Worm (Caenorhabditis elegans): Measurements from ENCODE around the gene F15H10.9.

F15H10.9 gene

DNA sequence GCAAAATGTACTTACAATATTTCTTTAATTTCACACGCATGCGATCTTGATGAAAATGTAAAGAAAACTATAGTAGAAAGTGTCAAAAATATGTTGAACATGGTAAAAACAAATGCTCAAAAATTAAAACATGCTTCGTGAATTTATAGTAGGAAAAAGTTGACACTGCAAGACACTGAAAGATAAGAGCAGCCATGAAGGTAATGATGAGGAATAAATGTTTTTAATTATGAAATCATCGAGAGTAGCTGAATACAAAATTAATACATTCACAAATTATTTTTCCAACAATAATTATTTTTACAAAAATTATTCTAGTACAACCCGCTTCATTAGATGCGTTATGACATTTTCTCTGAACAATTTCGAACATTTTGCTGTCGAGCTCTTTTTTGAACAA is 2.4 kb upstream of the F15H10.9 start, which contains the start of gene F15H10.10:
Gene F15H10.10, minus strand, starts transcription at position 101 of the 400 bp plus-strand sequence.
- TF ChIP-seq cey-2 (tag; optimal IDR thresholded peaks at IDR 0.05; ENCODE audit: borderline replicate concordance, insufficient read depth) (no peak), daf-19 (GFP tag; conservative IDR thresholded peaks at IDR 0.05) (no peak), lin-1 (GFP tag; IDR thresholded peaks at IDR 0.05) (no peak), spr-1 (tag; optimal IDR thresholded peaks at IDR 0.05) (no peak), ZK546.5 (tag; optimal IDR thresholded peaks at IDR 0.05) (no peak), Y105C5A.15 (GFP tag; IDR thresholded peaks at IDR 0.05) (no peak), dpl-1 (GFP tag; optimal IDR thresholded peaks at IDR 0.05) (no peak), nhr-41 (GFP tag; IDR thresholded peaks at IDR 0.05) (no peak), Y48G9A.11 (GFP tag; IDR thresholded peaks at IDR 0.05) (no peak), ceh-20 (GFP tag; IDR thresholded peaks at IDR 0.05) (no peak), mep-1 (tag; optimal IDR thresholded peaks at IDR 0.05) (no peak), pqm-1 (tag; optimal IDR thresholded peaks at IDR 0.05) (no peak), php-3 (GFP tag; IDR thresholded peaks at IDR 0.05) (no peak), F44E2.7 (GFP tag; IDR thresholded peaks at IDR 0.05) (no peak), zip-11 (GFP tag; IDR thresholded peaks at IDR 0.05) (no peak), ctbp-1 (GFP tag; IDR thresholded peaks at IDR 0.05) (no peak), dmd-6 (GFP tag; IDR thresholded peaks at IDR 0.05) (no peak), nhr-48 (tag; optimal IDR thresholded peaks at IDR 0.05) (no peak), arid-1 (GFP tag; conservative IDR thresholded peaks at IDR 0.05) (no peak)

DNA sequence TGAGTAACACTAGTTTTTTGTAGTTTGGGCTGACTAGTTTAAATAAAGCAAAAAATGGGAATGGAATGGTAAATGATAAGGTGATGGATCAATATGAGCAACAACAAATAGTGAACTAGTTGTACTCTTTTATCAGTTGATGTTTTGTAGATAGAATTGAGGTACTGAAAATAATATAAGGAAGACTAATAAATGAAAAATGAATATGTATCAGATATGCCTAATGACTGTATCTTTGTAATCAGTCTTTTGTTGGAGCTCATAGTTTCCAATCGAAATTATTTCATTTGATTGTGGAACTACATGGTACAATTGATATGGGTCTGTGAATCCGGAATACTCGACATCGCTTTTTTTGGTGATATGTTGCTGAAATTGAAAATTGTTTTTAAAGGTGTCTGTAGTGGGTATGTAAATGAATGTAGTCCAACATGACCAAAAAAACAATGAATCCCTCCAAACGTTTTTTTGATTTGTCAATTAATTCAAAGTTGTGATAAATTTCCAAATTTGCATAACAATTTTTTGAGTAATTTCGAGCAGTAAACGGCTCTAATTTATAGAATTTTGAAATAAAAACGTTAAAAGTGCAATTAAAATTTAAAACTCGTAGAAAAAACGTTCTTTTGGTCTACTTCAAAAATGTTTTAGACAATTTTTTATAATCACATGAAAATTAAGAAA is 4.3 kb downstream of the F15H10.9 start, which contains the start of gene F15H10.12:
Gene F15H10.12, minus strand, starts transcription at position 51 of the 684 bp plus-strand sequence.
- peak; percentile 92 for TF ChIP-seq aha-1 (tag)
- no peak for TF ChIP-seq php-3 (GFP tag; IDR thresholded peaks at IDR 0.05)

DNA sequence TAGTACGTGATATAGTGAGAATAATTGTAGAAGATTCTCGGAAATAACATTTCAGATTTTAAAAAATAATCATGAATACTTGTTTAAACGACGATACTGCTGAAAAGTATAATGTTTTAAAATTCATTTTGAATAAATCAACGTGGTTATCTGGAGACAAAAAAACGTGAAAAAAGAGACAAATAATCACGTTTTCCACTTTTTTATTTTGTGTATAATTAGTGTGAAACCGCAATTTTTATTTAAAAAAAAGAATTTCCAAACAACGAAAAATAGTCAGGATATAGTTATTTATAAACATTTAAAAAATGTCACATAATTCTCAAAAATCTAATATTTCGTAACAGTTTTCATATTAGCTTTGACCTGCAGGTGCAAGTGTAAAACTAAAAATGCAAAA is 8.2 kb downstream of the F15H10.9 start, which contains the start of gene F15H10.7:
Gene F15H10.7, minus strand, starts transcription at position 101 of the 400 bp plus-strand sequence.
- TF ChIP-seq mep-1 (tag; optimal IDR thresholded peaks at IDR 0.05) (no peak), hlh-11 (tag; optimal IDR thresholded peaks at IDR 0.05) (no peak), unc-39 (tag; optimal IDR thresholded peaks at IDR 0.05) (no peak), nhr-10 (tag; optimal IDR thresholded peaks at IDR 0.05) (no peak), nhr-76 (tag; optimal IDR thresholded peaks at IDR 0.05) (no peak), Y5F2A.4 (GFP tag; optimal IDR thresholded peaks at IDR 0.05) (no peak), Y75B8A.6 (GFP tag; IDR thresholded peaks at IDR 0.05) (no peak), egl-27 (tag; optimal IDR thresholded peaks at IDR 0.05) (no peak), lsy-2 (tag; optimal IDR thresholded peaks at IDR 0.05) (no peak), ceh-44 (GFP tag; IDR thresholded peaks at IDR 0.05) (no peak), attf-4 (tag; optimal IDR thresholded peaks at IDR 0.05) (no peak), fos-1 (tag; optimal IDR thresholded peaks at IDR 0.05) (no peak), ctbp-1 (GFP tag; IDR thresholded peaks at IDR 0.05) (no peak), unc-62 (GFP tag; optimal IDR thresholded peaks at IDR 0.05 in 1 of 2) (no peak), unc-62 (tag; optimal IDR thresholded peaks at IDR 0.05) (no peak), nhr-48 (tag; optimal IDR thresholded peaks at IDR 0.05) (no peak), ceh-62 (tag; optimal IDR thresholded peaks at IDR 0.05) (no peak), php-3 (GFP tag; IDR thresholded peaks at IDR 0.05) (no peak), lin-1 (GFP tag; IDR thresholded peaks at IDR 0.05) (no peak)

DNA sequence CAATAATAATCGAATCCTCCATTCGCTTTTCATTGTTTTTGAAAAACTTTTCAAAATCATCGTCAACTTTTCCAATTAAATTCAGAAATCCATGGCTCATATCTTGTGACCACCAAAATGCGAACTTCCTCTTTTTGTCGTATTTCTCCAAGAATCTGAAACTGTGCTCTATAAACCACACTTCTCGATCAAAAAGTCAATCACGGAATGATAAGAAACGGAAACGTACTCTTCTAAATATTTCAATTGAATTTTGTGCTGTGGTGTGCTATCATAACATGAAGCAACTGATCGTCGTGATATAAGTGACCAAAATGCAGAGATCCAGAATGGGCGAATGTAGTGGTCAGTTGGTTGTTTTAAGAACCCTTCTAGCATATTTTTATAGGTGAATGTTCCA is 9.8 kb downstream of the F15H10.9 start:
- TF ChIP-seq mdt-29 (GFP tag; IDR thresholded peaks at IDR 0.05): no peak
- no peak for TF ChIP-seq lin-39 (tag; optimal IDR thresholded peaks at IDR 0.05)
- peak; percentile 46 for TF ChIP-seq pqm-1 (tag; optimal IDR thresholded peaks at IDR 0.05)
- no peak for TF ChIP-seq Y48G9A.11 (GFP tag; IDR thresholded peaks at IDR 0.05)
- TF ChIP-seq aha-1 (tag): peak; percentile 43
- no peak for TF ChIP-seq lin-13 (GFP tag; optimal IDR thresholded peaks at IDR 0.05)
- no peak for TF ChIP-seq nhr-102 (tag; optimal IDR thresholded peaks at IDR 0.05)
- TF ChIP-seq F44E2.7 (GFP tag; IDR thresholded peaks at IDR 0.05): no peak
- no peak for TF ChIP-seq arid-1 (GFP tag; conservative IDR thresholded peaks at IDR 0.05)
- no peak for TF ChIP-seq ctbp-1 (GFP tag; IDR thresholded peaks at IDR 0.05)
- TF ChIP-seq Y105C5A.15 (GFP tag; IDR thresholded peaks at IDR 0.05): no peak
- TF ChIP-seq ceh-82 (tag; optimal IDR thresholded peaks at IDR 0.05): no peak
- no peak for TF ChIP-seq jun-1 (tag; optimal IDR thresholded peaks at IDR 0.05)
- no peak for TF ChIP-seq skn-1 (tag; optimal IDR thresholded peaks at IDR 0.05)
- no peak for TF ChIP-seq cey-2 (tag; optimal IDR thresholded peaks at IDR 0.05; ENCODE audit: borderline replicate concordance, insufficient read depth)
- TF ChIP-seq dmd-6 (GFP tag; IDR thresholded peaks at IDR 0.05): peak; percentile 61
- TF ChIP-seq nhr-6 (tag; optimal IDR thresholded peaks at IDR 0.05): no peak
- TF ChIP-seq hlh-30 (tag; optimal IDR thresholded peaks at IDR 0.05; ENCODE audit: insufficient read depth): no peak
- TF ChIP-seq T26A8.4 (GFP tag; IDR thresholded peaks at IDR 0.05): no peak
- TF ChIP-seq nhr-25 (tag; optimal IDR thresholded peaks at IDR 0.05; ENCODE audit: borderline replicate concordance, insufficient read depth): no peak
